Worm (Caenorhabditis elegans): ENCODE measurements around the gene plpr-1.

plpr-1 gene

ce11 chrII:11234751-11235150, 12.6 kb downstream of the plpr-1 start, which contains the start of gene cox-15:
cox-15 (minus strand) TSS chrII:11234952.
- TF ChIP-seq madf-2 (tag; optimal IDR thresholded peaks at IDR 0.05), result no peak
- TF ChIP-seq nhr-11 (tag; optimal IDR thresholded peaks at IDR 0.05), result no peak
- TF ChIP-seq ceh-34 (tag; optimal IDR thresholded peaks at IDR 0.05), result no peak
- TF ChIP-seq ceh-18 (tag; optimal IDR thresholded peaks at IDR 0.05), result no peak
- TF ChIP-seq pqm-1 (tag; optimal IDR thresholded peaks at IDR 0.05), result no peak

- TF ChIP-seq nfya-1 (tag; optimal IDR thresholded peaks at IDR 0.05) (peak; percentile 7), T23F11.4 (GFP tag; optimal IDR thresholded peaks at IDR 0.05) (no peak), mec-3 (tag; optimal IDR thresholded peaks at IDR 0.05; ENCODE audit: borderline replicate concordance) (no peak), unc-42 (tag; optimal IDR thresholded peaks at IDR 0.05) (no peak), nhr-11 (tag; optimal IDR thresholded peaks at IDR 0.05) (no peak), syd-9 (tag; optimal IDR thresholded peaks at IDR 0.05) (no peak), pha-4 (tag; optimal IDR thresholded peaks at IDR 0.05) (no peak), sdc-2 (tag; optimal IDR thresholded peaks at IDR 0.05) (no peak)
Measured at ce11 chrII:11236274-11236673, 14.2 kb downstream of the plpr-1 start, which contains the start of gene cchl-1. cchl-1 (minus strand) TSS chrII:11236387.

ce11 chrII:11237099-11237498, 15.0 kb downstream of the plpr-1 start, which contains the start of gene fndc-1:
fndc-1 (minus strand) TSS chrII:11237325.
- TF ChIP-seq ceh-30 (tag; optimal IDR thresholded peaks at IDR 0.05), result no peak
- no peak for TF ChIP-seq sox-4 (tag; optimal IDR thresholded peaks at IDR 0.05)
- no peak for TF ChIP-seq unc-3 (GFP tag; conservative IDR thresholded peaks at IDR 0.05)
- no peak for TF ChIP-seq unc-3 (tag; optimal IDR thresholded peaks at IDR 0.05)
- TF ChIP-seq hlh-8 (tag; optimal IDR thresholded peaks at IDR 0.05), result no peak
- TF ChIP-seq ceh-2 (tag; optimal IDR thresholded peaks at IDR 0.05), result no peak
- TF ChIP-seq hlh-15 (tag; optimal IDR thresholded peaks at IDR 0.05), result no peak
- no peak for TF ChIP-seq Y22D7AL.16 (tag; optimal IDR thresholded peaks at IDR 0.05)
- TF ChIP-seq ceh-6 (GFP tag; optimal IDR thresholded peaks at IDR 0.05), result no peak

- TF ChIP-seq pha-4 (tag; optimal IDR thresholded peaks at IDR 0.05) (no peak), C08G9.2 (tag; optimal IDR thresholded peaks at IDR 0.05) (no peak), fkh-6 (tag; optimal IDR thresholded peaks at IDR 0.05) (no peak), ceh-6 (GFP tag; optimal IDR thresholded peaks at IDR 0.05) (no peak), C38D4.7 (GFP tag; optimal IDR thresholded peaks at IDR 0.05) (no peak), tbx-7 (tag; optimal IDR thresholded peaks at IDR 0.05) (no peak), ztf-16 (tag; optimal IDR thresholded peaks at IDR 0.05) (no peak), unc-55 (GFP tag; optimal IDR thresholded peaks at IDR 0.05) (peak; percentile 56), pqm-1 (tag; optimal IDR thresholded peaks at IDR 0.05) (no peak), syd-9 (tag; optimal IDR thresholded peaks at IDR 0.05) (no peak), zip-5 (tag; optimal IDR thresholded peaks at IDR 0.05) (no peak), lim-6 (tag; optimal IDR thresholded peaks at IDR 0.05) (no peak), pros-1 (tag; optimal IDR thresholded peaks at IDR 0.05) (no peak), ceh-31 (tag; optimal IDR thresholded peaks at IDR 0.05) (peak; percentile 65), rnt-1 (tag; optimal IDR thresholded peaks at IDR 0.05) (peak; percentile 33), eyg-1 (tag; optimal IDR thresholded peaks at IDR 0.05) (no peak), sox-4 (tag; optimal IDR thresholded peaks at IDR 0.05) (no peak), ceh-14 (tag; optimal IDR thresholded peaks at IDR 0.05) (peak; percentile 29), ceh-45 (GFP tag; IDR thresholded peaks at IDR 0.05) (no peak), unc-86 (tag; optimal IDR thresholded peaks at IDR 0.05) (no peak), elt-4 (tag; optimal IDR thresholded peaks at IDR 0.05) (no peak), unc-42 (tag; optimal IDR thresholded peaks at IDR 0.05) (peak; percentile 88), hlh-13 (GFP tag; optimal IDR thresholded peaks at IDR 0.05) (no peak), che-1 (tag; optimal IDR thresholded peaks at IDR 0.05) (no peak), hlh-15 (tag; optimal IDR thresholded peaks at IDR 0.05) (no peak), madf-2 (tag; optimal IDR thresholded peaks at IDR 0.05) (no peak), ama-1 (optimal IDR thresholded peaks at IDR 0.05) (no peak), nhr-232 (tag; optimal IDR thresholded peaks at IDR 0.05) (no peak), fkh-10 (GFP tag; optimal IDR thresholded peaks at IDR 0.05) (no peak), Y22D7AL.16 (tag; optimal IDR thresholded peaks at IDR 0.05) (no peak), pax-1 (tag; optimal IDR thresholded peaks at IDR 0.05) (no peak), K09A11.1 (tag; optimal IDR thresholded peaks at IDR 0.05; ENCODE audit: insufficient read depth) (no peak), elt-2 (tag; optimal IDR thresholded peaks at IDR 0.05) (no peak), nfya-1 (tag; optimal IDR thresholded peaks at IDR 0.05) (peak; percentile 73), ceh-19 (GFP tag; optimal IDR thresholded peaks at IDR 0.05) (peak; percentile 26)
Measured at ce11 chrII:11238869-11239647, 17.0 kb downstream of the plpr-1 start, which contains the start of the genes rpn-9 and T06D8.9. rpn-9 (minus strand) TSS chrII:11238919. T06D8.9 (plus strand) TSS chrII:11239597.
